Fruit fly (Drosophila melanogaster): ENCODE measurements around the gene CG5937.

CG5937 gene

dm6 chrX:6068714-6069113 is 28.9 kb downstream of the CG5937 start:
- TF ChIP-seq CG6854 (GFP tag; optimal IDR thresholded peaks at IDR 0.05) (peak; percentile 6), Gug (GFP tag; IDR thresholded peaks at IDR 0.05) (no peak), Eip78C (GFP tag) (peak; percentile 3), vri (GFP tag; optimal IDR thresholded peaks at IDR 0.05) (peak; percentile 68), esn (GFP tag; optimal IDR thresholded peaks at IDR 0.05) (no peak), Ets21C (GFP tag; optimal IDR thresholded peaks at IDR 0.05) (no peak), Smox (GFP tag; optimal IDR thresholded peaks at IDR 0.05) (no peak), CG34406 (GFP tag; optimal IDR thresholded peaks at IDR 0.05) (no peak), CG8632 (GFP tag; optimal IDR thresholded peaks at IDR 0.05) (no peak)

- TF ChIP-seq CG3919 (GFP tag; optimal IDR thresholded peaks at IDR 0.05) (peak; percentile 98), Eip93F (GFP tag; optimal IDR thresholded peaks at IDR 0.05) (no peak), CG16779 (tag; optimal IDR thresholded peaks at IDR 0.05) (peak; percentile 93), CG1621 (tag; optimal IDR thresholded peaks at IDR 0.05) (peak; percentile 93), CG31627 (GFP tag; optimal IDR thresholded peaks at IDR 0.05) (no peak), CG6792 (GFP tag; optimal IDR thresholded peaks at IDR 0.05) (peak; percentile 80), CG6808 (GFP tag; optimal IDR thresholded peaks at IDR 0.05) (peak; percentile 97), CG34406 (GFP tag; optimal IDR thresholded peaks at IDR 0.05) (peak; percentile 83), CG9139 (GFP tag; optimal IDR thresholded peaks at IDR 0.05) (peak; percentile 95), CG4318 (GFP tag; optimal IDR thresholded peaks at IDR 0.05) (peak; percentile 97), CG3032 (tag; optimal IDR thresholded peaks at IDR 0.05) (peak; percentile 96), CG8319 (GFP tag; optimal IDR thresholded peaks at IDR 0.05) (peak; percentile 85), CG7368 (GFP tag; optimal IDR thresholded peaks at IDR 0.05) (peak; percentile 95), fkh (GFP tag; optimal IDR thresholded peaks at IDR 0.05) (peak; percentile 29), fd59A (GFP tag; optimal IDR thresholded peaks at IDR 0.05) (peak; percentile 93), Sox102F (GFP tag; optimal IDR thresholded peaks at IDR 0.05) (no peak), Sox14 (GFP tag; optimal IDR thresholded peaks at IDR 0.05) (peak; percentile 69), CG10669 (GFP tag; optimal IDR thresholded peaks at IDR 0.05) (peak; percentile 97), spab (GFP tag; optimal IDR thresholded peaks at IDR 0.05) (peak; percentile 95), esn (GFP tag; optimal IDR thresholded peaks at IDR 0.05) (peak; percentile 36), Blimp-1 (GFP tag; optimal IDR thresholded peaks at IDR 0.05) (no peak), salr (GFP tag; optimal IDR thresholded peaks at IDR 0.05) (peak; percentile 85 to 91), CG11294 (GFP tag; IDR thresholded peaks at IDR 0.05) (peak; percentile 98), Gug (GFP tag; IDR thresholded peaks at IDR 0.05) (peak; percentile 99), dac (GFP tag; optimal IDR thresholded peaks at IDR 0.05) (peak; percentile 96), Smox (GFP tag; optimal IDR thresholded peaks at IDR 0.05) (no peak), CG8632 (GFP tag; optimal IDR thresholded peaks at IDR 0.05) (peak; percentile 89), dsx (GFP tag; optimal IDR thresholded peaks at IDR 0.05; ENCODE audit: poor library complexity, severe bottlenecking) (peak; percentile 82), ss (GFP tag; optimal IDR thresholded peaks at IDR 0.05) (peak; percentile 84 to 87), net (GFP tag; optimal IDR thresholded peaks at IDR 0.05) (peak; percentile 96), Hr4 (GFP tag; optimal IDR thresholded peaks at IDR 0.05) (peak; percentile 93), CG6163 (GFP tag; IDR thresholded peaks at IDR 0.05) (peak; percentile 99), eg (GFP tag; IDR thresholded peaks at IDR 0.05) (peak; percentile 100), CG8119 (GFP tag; IDR thresholded peaks at IDR 0.05) (peak; percentile 99), Ets21C (GFP tag; optimal IDR thresholded peaks at IDR 0.05) (no peak), Hr38 (GFP tag; optimal IDR thresholded peaks at IDR 0.05) (peak; percentile 14), achi (GFP tag; optimal IDR thresholded peaks at IDR 0.05) (peak; percentile 96), CG6276 (GFP tag; optimal IDR thresholded peaks at IDR 0.05) (peak; percentile 99), vri (GFP tag; optimal IDR thresholded peaks at IDR 0.05) (no peak), CG11902 (GFP tag; optimal IDR thresholded peaks at IDR 0.05) (peak; percentile 74), Ets96B (tag; optimal IDR thresholded peaks at IDR 0.05) (peak; percentile 97), Eip75B (GFP tag; optimal IDR thresholded peaks at IDR 0.05) (peak; percentile 84), topi (GFP tag; optimal IDR thresholded peaks at IDR 0.05) (peak; percentile 68), fd85E (GFP tag; optimal IDR thresholded peaks at IDR 0.05) (peak; percentile 80), pdm3 (GFP tag; optimal IDR thresholded peaks at IDR 0.05) (peak; percentile 88), acj6 (GFP tag; optimal IDR thresholded peaks at IDR 0.05) (peak; percentile 91), svp (GFP tag) (no peak)
Observed at dm6 chrX:6074845-6075244, 35.0 kb downstream of the CG5937 start, which contains the start of gene Tsp5D. Tsp5D (minus strand) TSS chrX:6074857.

All from whole organism, prepupa.